Worm (Caenorhabditis elegans): ENCODE measurements around the gene camt-1.

DNA sequence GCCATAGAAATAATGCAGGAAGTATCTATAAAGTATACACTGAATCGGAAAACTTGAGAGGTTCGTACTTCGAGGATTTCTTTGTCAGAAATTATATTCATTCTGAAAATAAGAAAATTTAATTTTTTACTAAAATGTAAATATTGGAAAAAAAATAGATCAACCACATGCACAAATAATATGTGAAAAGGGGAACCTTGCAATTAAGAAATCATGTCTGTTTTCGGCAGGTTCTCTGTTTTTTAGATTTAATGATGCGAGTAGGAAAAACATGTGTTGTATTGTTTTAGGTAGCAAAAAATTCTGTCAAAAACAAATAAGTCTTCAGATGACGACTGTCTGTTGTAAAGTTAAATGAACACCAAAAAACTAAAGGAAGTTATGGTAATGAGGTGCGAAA, 32.2 kb upstream of the camt-1 start, which contains the start of gene sra-33:
- TF ChIP-seq W03F9.2 (tag; optimal IDR thresholded peaks at IDR 0.05) (no peak), dao-5 (tag; optimal IDR thresholded peaks at IDR 0.05) (no peak)
